Fruit fly (Drosophila melanogaster) whole organism, wandering third instar larva: ENCODE data around the gene gry.

Experiments used
- Abd-B ChIP-seq: fragments of >200 bp; optimal IDR thresholded peaks from 2 replicates; lab custom pipeline; 2017; ENCODE audit warnings: missing biosample characterization, missing genetic modification characterization
- CG32264 ChIP-seq: fragments of 200-800 bp; sonication (Bioruptor generic); optimal IDR thresholded peaks from 2 replicates; lab custom pipeline; 2016; ENCODE audit warnings: missing biosample characterization, missing genetic modification characterization
- CG9705 ChIP-seq: fragments of 200-800 bp; sonication (Bioruptor generic); optimal IDR thresholded peaks from 2 replicates; lab custom pipeline; 2018; ENCODE audit warnings: missing biosample characterization, mild to moderate bottlenecking, missing genetic modification characterization
- CrebA ChIP-seq: fragments of 200-800 bp; sonication (Bioruptor generic); optimal IDR thresholded peaks from 2 replicates; lab custom pipeline; 2016; ENCODE audit warnings: missing biosample characterization, mild to moderate bottlenecking, missing genetic modification characterization, borderline replicate concordance
- Dfd ChIP-seq: fragments of >200 bp; optimal IDR thresholded peaks from 2 replicates; lab custom pipeline; 2017; ENCODE audit warnings: missing biosample characterization, missing genetic modification characterization
- Dif ChIP-seq: fragments of 200-275, 200-300 bp; sonication (Bioruptor generic); optimal IDR thresholded peaks from 2 replicates; lab custom pipeline; 2018; ENCODE audit warnings: missing biosample characterization, missing genetic modification characterization; ENCODE audit not compliant: partially characterized antibody
- GATAd ChIP-seq: sonication (Bioruptor generic); optimal IDR thresholded peaks from 2 replicates; lab custom pipeline; 2016; ENCODE audit warnings: missing biosample characterization, missing genetic modification characterization
- HLH106 ChIP-seq: fragments of 200-800 bp; optimal IDR thresholded peaks from 3 replicates; lab custom pipeline; 2019; ENCODE audit warnings: missing biosample characterization, mild to moderate bottlenecking, missing genetic modification characterization, moderate library complexity
- Hnf4 ChIP-seq: fragments of 200-800 bp; sonication (Bioruptor generic); optimal IDR thresholded peaks from 2 replicates; lab custom pipeline; 2016; ENCODE audit warnings: missing biosample characterization, mild to moderate bottlenecking, missing genetic modification characterization
- Hr78 ChIP-seq: fragments of >200 bp; optimal IDR thresholded peaks from 2 replicates; lab custom pipeline; 2017; ENCODE audit warnings: missing biosample characterization, missing genetic modification characterization
- Hr83 ChIP-seq: fragments of 200-300 bp; sonication (Bioruptor generic); optimal IDR thresholded peaks from 2 replicates; lab custom pipeline; 2016; ENCODE audit warnings: missing biosample characterization, mild to moderate bottlenecking, missing genetic modification characterization, moderate library complexity; ENCODE audit not compliant: poor library complexity, severe bottlenecking
- Jra ChIP-seq: sonication (Bioruptor generic); optimal IDR thresholded peaks from 2 replicates; lab custom pipeline; 2016; ENCODE audit warnings: missing biosample characterization, missing genetic modification characterization
- Myc ChIP-seq: fragments of >200 bp; optimal IDR thresholded peaks from 2 replicates; lab custom pipeline; 2017
- N ChIP-seq: fragments of >200 bp; optimal IDR thresholded peaks from 2 replicates; lab custom pipeline; 2018; ENCODE audit warnings: missing biosample characterization, missing external identifiers, missing genetic modification characterization
- OdsH ChIP-seq: fragments of 200-800 bp; sonication (Bioruptor generic); optimal IDR thresholded peaks from 2 replicates; lab custom pipeline; 2016; ENCODE audit warnings: missing biosample characterization, mild to moderate bottlenecking, missing genetic modification characterization
- Rel ChIP-seq, 2 experiments: fragments of 200-800 bp; sonication (Bioruptor generic) in 1 of 2; optimal IDR thresholded peaks; 2 replicates in 1 of 2; 3 replicates in 1 of 2; lab custom pipeline; 2016 to 2019; ENCODE audit warnings: mild to moderate bottlenecking in 2 of 2, missing biosample characterization in 2 of 2, missing genetic modification characterization in 2 of 2, moderate library complexity in 1 of 2
- Sp1 ChIP-seq: fragments of 200-800 bp; sonication (Bioruptor generic); optimal IDR thresholded peaks from 3 replicates; lab custom pipeline; 2019; ENCODE audit warnings: missing biosample characterization, mild to moderate bottlenecking, missing genetic modification characterization, moderate library complexity
- Vsx2 ChIP-seq: fragments of 200-300, 225-300 bp; sonication (Bioruptor generic); optimal IDR thresholded peaks from 2 replicates; lab custom pipeline; 2018; ENCODE audit warnings: missing biosample characterization, missing genetic modification characterization; ENCODE audit not compliant: partially characterized antibody
- br ChIP-seq: fragments of 200-800 bp; sonication (Bioruptor generic); optimal IDR thresholded peaks from 2 replicates; lab custom pipeline; 2016; ENCODE audit warnings: missing biosample characterization, missing genetic modification characterization
- brk ChIP-seq: fragments of 200-800 bp; sonication (Bioruptor generic); optimal IDR thresholded peaks from 2 replicates; lab custom pipeline; 2016; ENCODE audit warnings: missing biosample characterization, mild to moderate bottlenecking, missing genetic modification characterization
- dl ChIP-seq, 2 experiments: fragments of 175-275, 200-275 bp in 1 of 2; fragments of 200-275 bp in 1 of 2; sonication (Bioruptor generic); optimal IDR thresholded peaks; lab custom pipeline; 2018; ENCODE audit warnings: mild to moderate bottlenecking in 2 of 2, missing biosample characterization in 2 of 2, missing genetic modification characterization in 2 of 2, moderate library complexity in 2 of 2; ENCODE audit not compliant: partially characterized antibody in 2 of 2, insufficient read depth in 1 of 2
- dmrt93B ChIP-seq: fragments of 200-800 bp; sonication (Bioruptor generic); optimal IDR thresholded peaks from 2 replicates; lab custom pipeline; 2018; ENCODE audit warnings: missing biosample characterization, mild to moderate bottlenecking, missing genetic modification characterization
- dsf ChIP-seq: sonication (Bioruptor generic); optimal IDR thresholded peaks from 2 replicates; lab custom pipeline; 2016; ENCODE audit warnings: missing biosample characterization, missing genetic modification characterization, borderline replicate concordance
- ey ChIP-seq: fragments of 200-800 bp; sonication (Bioruptor generic); optimal IDR thresholded peaks from 2 replicates; lab custom pipeline; 2016; ENCODE audit warnings: missing biosample characterization, missing genetic modification characterization
- foxo ChIP-seq, 2 experiments: fragments of 200-800 bp; sonication (Bioruptor generic); optimal IDR thresholded peaks; 2 replicates in 1 of 2; 3 replicates in 1 of 2; lab custom pipeline; 2016 to 2017; ENCODE audit warnings: missing biosample characterization in 2 of 2, missing genetic modification characterization in 2 of 2
- fru ChIP-seq: fragments of 200-800 bp; sonication (Bioruptor generic); optimal IDR thresholded peaks from 3 replicates; lab custom pipeline; 2016; ENCODE audit warnings: missing biosample characterization, mild to moderate bottlenecking, missing genetic modification characterization
- h ChIP-seq: fragments of 200-800 bp; sonication (Bioruptor generic); optimal IDR thresholded peaks from 3 replicates; lab custom pipeline; 2016; ENCODE audit warnings: missing biosample characterization, mild to moderate bottlenecking, missing genetic modification characterization
- jim ChIP-seq: fragments of 175-275, 200-325 bp; sonication (Bioruptor generic); optimal IDR thresholded peaks from 2 replicates; lab custom pipeline; 2016; ENCODE audit warnings: missing biosample characterization, mild to moderate bottlenecking, missing genetic modification characterization
- lola ChIP-seq: fragments of >200 bp; optimal IDR thresholded peaks from 2 replicates; lab custom pipeline; 2017; ENCODE audit warnings: missing biosample characterization, missing genetic modification characterization
- pan ChIP-seq: fragments of >200 bp; optimal IDR thresholded peaks from 2 replicates; lab custom pipeline; 2017
- psq ChIP-seq: fragments of 200-800 bp; sonication (Bioruptor generic); optimal IDR thresholded peaks from 3 replicates; lab custom pipeline; 2017; ENCODE audit warnings: missing biosample characterization, mild to moderate bottlenecking, missing genetic modification characterization, moderate library complexity
- rgr ChIP-seq: fragments of 200-800 bp; sonication (Bioruptor generic); optimal IDR thresholded peaks from 3 replicates; lab custom pipeline; 2016; ENCODE audit warnings: missing biosample characterization, mild to moderate bottlenecking, missing genetic modification characterization
- sage ChIP-seq: fragments of 200-800 bp; sonication (Bioruptor generic); optimal IDR thresholded peaks from 2 replicates; lab custom pipeline; 2016; ENCODE audit warnings: missing biosample characterization, mild to moderate bottlenecking, missing genetic modification characterization
- sv ChIP-seq: fragments of 200-800 bp; sonication (Bioruptor generic); optimal IDR thresholded peaks from 3 replicates; lab custom pipeline; 2016; ENCODE audit warnings: missing biosample characterization, missing genetic modification characterization
- tai ChIP-seq: sonication (Bioruptor generic); optimal IDR thresholded peaks from 2 replicates; lab custom pipeline; 2016; ENCODE audit warnings: missing biosample characterization, missing genetic modification characterization
- usp ChIP-seq: fragments of >200 bp; optimal IDR thresholded peaks from 2 replicates; lab custom pipeline; 2017; ENCODE audit warnings: missing biosample characterization, missing genetic modification characterization
- woc ChIP-seq: sonication (Bioruptor generic); optimal IDR thresholded peaks from 2 replicates; lab custom pipeline; 2016; ENCODE audit warnings: missing biosample characterization, mild to moderate bottlenecking, missing genetic modification characterization

The gry gene

DNA sequence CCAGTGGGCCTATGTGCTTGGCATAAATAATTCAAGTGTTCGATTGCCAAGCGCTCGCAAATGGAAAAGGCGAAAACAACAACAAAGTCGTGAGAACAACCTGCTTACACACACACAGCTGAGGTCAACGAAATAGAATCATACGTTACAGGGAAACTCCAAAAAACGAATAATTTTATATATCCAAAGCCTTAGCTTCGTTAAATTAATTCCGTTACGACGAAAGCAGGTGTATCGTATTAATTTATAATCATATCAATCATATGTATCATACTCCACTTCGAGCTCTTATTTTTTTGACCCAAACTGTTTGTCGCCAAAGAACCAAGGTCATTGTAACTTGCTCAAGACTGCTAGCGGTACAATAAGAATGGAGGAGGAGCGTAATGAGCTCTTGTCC, 19.4 kb upstream of the gry start:
- no peak for TF ChIP-seq dsf
- peak; percentile 84 for TF ChIP-seq ey
- no peak for TF ChIP-seq jim (GFP tag; lab: Kevin White, UChicago)
- TF ChIP-seq HLH106 (tag; lab: Kevin White, UChicago) = peak; percentile 85
- TF ChIP-seq dmrt93B (GFP tag; lab: Kevin White, UChicago) = peak; percentile 73
- no peak for TF ChIP-seq sage
- peak; percentile 87 for TF ChIP-seq OdsH (GFP tag; lab: Kevin White, UChicago)
- no peak for TF ChIP-seq N (GFP tag; lab: Kevin White, UChicago)
- TF ChIP-seq foxo (GFP tag; optimal IDR thresholded peaks at IDR 0.05; lab: Kevin White, UChicago) = peak; percentile 73 to 91
- peak; percentile 89 for TF ChIP-seq CG32264 (GFP tag; lab: Kevin White, UChicago)
- no peak for TF ChIP-seq Dif (GFP tag; lab: Kevin White, UChicago)
- peak; percentile 89 for TF ChIP-seq rgr
- TF ChIP-seq fru = peak; percentile 93
- peak; percentile 83 for TF ChIP-seq woc (GFP tag; lab: Kevin White, UChicago)
- TF ChIP-seq CG9705 (GFP tag; lab: Kevin White, UChicago) = peak; percentile 48
- no peak for TF ChIP-seq Vsx2 (GFP tag; lab: Kevin White, UChicago)
- TF ChIP-seq br (GFP tag; lab: Kevin White, UChicago) = peak; percentile 90
- no peak for TF ChIP-seq pan
- TF ChIP-seq Rel (GFP tag; optimal IDR thresholded peaks at IDR 0.05; lab: Kevin White, UChicago) = peak; percentile 64
- no peak for TF ChIP-seq Rel (tag; optimal IDR thresholded peaks at IDR 0.05; lab: Kevin White, UChicago)
- TF ChIP-seq brk (GFP tag; lab: Kevin White, UChicago) = no peak
- TF ChIP-seq GATAd (GFP tag; lab: Kevin White, UChicago) = no peak
- no peak for TF ChIP-seq Abd-B (GFP tag; lab: Kevin White, UChicago)
- TF ChIP-seq CrebA (GFP tag; lab: Kevin White, UChicago) = no peak
- TF ChIP-seq psq (GFP tag; lab: Kevin White, UChicago) = peak; percentile 75
- TF ChIP-seq Hr78 (GFP tag; lab: Kevin White, UChicago) = no peak
- TF ChIP-seq Sp1 (GFP tag; lab: Kevin White, UChicago) = peak; percentile 83
- TF ChIP-seq tai (GFP tag; lab: Kevin White, UChicago) = no peak
- no peak for TF ChIP-seq Myc
- TF ChIP-seq Jra (GFP tag; lab: Kevin White, UChicago) = no peak
- TF ChIP-seq Hr83 = peak; percentile 10
- peak; percentile 94 for TF ChIP-seq h (GFP tag; lab: Kevin White, UChicago)
- TF ChIP-seq sv = peak; percentile 83

DNA sequence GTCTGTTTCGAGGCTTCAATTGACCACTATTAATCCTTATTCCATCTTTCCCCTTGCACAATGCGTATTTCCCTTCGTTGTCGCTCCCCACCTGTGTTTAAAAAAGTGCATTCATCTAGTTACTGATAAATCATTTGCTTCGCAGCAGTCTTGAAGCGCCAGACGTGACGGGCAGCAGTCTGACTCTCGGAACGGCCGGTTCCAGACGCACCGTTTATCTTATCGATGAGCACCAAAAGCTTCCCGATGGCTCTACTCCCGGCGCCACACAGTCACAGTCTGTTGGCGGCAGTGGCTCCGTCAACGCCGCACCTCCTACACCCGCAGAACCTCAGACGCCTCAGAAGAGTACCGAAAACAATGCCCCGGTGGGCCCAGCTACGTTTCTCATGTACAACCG, 14.8 kb upstream of the gry start, which contains the start of gene CG42494:
CG42494 (plus strand) TSS at position 301 of the 400 bp plus-strand sequence.
- TF ChIP-seq Rel (GFP tag; optimal IDR thresholded peaks at IDR 0.05; lab: Kevin White, UChicago) = no peak
- TF ChIP-seq Rel (tag; optimal IDR thresholded peaks at IDR 0.05; lab: Kevin White, UChicago) = no peak
- TF ChIP-seq usp (GFP tag; lab: Kevin White, UChicago) = no peak
- no peak for TF ChIP-seq dsf
- TF ChIP-seq psq (GFP tag; lab: Kevin White, UChicago) = no peak
- no peak for TF ChIP-seq jim (GFP tag; lab: Kevin White, UChicago)
- no peak for TF ChIP-seq Myc
- no peak for TF ChIP-seq CG9705 (GFP tag; lab: Kevin White, UChicago)
- TF ChIP-seq dl (GFP tag; optimal IDR thresholded peaks at IDR 0.05; lab: Kevin White, UChicago; ENCODE audit: insufficient read depth in 1 of 2, partially characterized antibody in 2 of 2) = no peak
- no peak for TF ChIP-seq Hnf4 (GFP tag; lab: Kevin White, UChicago)
- TF ChIP-seq Hr83 = no peak
- no peak for TF ChIP-seq Jra (GFP tag; lab: Kevin White, UChicago)
- no peak for TF ChIP-seq Vsx2 (GFP tag; lab: Kevin White, UChicago)
- TF ChIP-seq Dfd (GFP tag; lab: Kevin White, UChicago) = no peak
- no peak for TF ChIP-seq lola
- no peak for TF ChIP-seq pan
- TF ChIP-seq brk (GFP tag; lab: Kevin White, UChicago) = no peak
- no peak for TF ChIP-seq h (GFP tag; lab: Kevin White, UChicago)

DNA sequence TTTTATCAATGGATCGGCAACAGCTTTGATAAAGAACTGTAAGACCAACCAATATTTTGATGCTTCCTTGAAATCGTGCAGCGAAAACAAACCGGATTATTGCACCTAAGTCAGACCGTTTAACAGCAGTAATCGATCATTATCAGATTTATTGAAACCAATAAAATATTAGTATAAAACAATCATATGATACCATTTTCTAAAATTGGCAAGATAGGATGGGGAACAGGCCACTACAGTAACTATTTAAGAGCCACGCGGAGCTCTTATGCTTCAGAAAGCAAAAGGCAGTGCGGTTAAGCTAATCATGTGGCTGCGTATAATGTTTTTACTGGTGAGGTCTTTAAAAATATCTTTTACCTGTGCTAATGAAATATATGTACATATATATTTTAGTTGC, 12.5 kb upstream of the gry start, which contains the start of gene CG32284:
CG32284 (plus strand) TSS at position 301 of the 400 bp plus-strand sequence.
- TF ChIP-seq HLH106 (tag; lab: Kevin White, UChicago) = no peak
